Fruit fly (Drosophila melanogaster): ENCODE data around the gene Or85e.

Or85e gene

DNA sequence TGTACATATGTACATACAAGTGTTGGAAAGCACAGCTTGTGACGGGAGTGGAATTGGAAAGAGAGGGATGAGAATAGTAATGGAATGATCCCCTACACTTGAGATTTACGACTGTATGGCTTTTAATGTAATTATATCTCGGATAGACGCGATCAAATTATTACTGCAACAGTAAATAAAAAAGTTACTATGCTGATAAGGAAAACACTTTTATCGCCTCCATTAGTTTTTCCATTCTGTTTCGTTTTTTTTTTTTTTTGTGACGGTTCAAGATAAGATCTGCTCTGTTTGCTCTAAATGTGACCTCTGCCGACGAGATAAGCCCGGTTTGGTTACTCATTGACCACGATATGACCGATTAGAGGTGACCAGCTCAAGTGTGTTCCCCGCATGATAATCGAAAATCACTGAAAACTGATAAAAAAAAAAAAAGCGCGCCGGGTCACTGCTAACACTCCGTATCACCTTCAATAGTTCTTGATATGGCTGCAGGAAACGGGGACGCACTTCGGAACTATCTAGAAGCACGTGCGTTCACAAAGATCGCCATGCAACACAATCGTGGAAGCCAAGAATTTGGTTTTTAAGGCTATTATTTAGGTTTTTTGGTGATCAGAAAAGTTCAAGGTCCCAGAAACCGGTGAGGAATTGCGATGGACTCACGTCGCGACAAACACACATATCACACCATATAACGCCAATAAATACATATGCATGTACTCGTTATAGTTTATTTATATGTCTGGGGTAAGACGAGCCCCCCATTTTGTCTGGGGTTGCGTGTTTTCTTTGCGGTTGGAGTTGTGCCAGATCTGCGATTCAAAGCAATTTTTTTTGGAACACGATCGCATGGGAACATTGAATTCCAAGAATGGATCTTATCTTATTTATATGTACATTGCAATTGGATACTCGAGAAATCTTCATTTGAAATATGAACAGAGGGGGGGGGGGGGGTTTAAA, 35.1 kb upstream of the Or85e start, which contains the start of gene p:
TSS of gene p (minus strand) at position 156 of the 963 bp plus-strand sequence.
- TF ChIP-seq Vsx2 (GFP tag; optimal IDR thresholded peaks at IDR 0.05; ENCODE audit: partially characterized antibody) (no peak), sage (GFP tag; optimal IDR thresholded peaks at IDR 0.05) (peak; percentile 11), psq (GFP tag; optimal IDR thresholded peaks at IDR 0.05) (no peak), h (GFP tag; optimal IDR thresholded peaks at IDR 0.05) (peak; percentile 33), lola (GFP tag; optimal IDR thresholded peaks at IDR 0.05) (no peak), fru (GFP tag; optimal IDR thresholded peaks at IDR 0.05) (peak; percentile 83), tai (GFP tag; optimal IDR thresholded peaks at IDR 0.05) (no peak), Dif (GFP tag; optimal IDR thresholded peaks at IDR 0.05; ENCODE audit: partially characterized antibody) (no peak), N (GFP tag; optimal IDR thresholded peaks at IDR 0.05) (no peak), Hr78 (GFP tag; optimal IDR thresholded peaks at IDR 0.05) (no peak), Hnf4 (GFP tag; optimal IDR thresholded peaks at IDR 0.05) (peak; percentile 21), br (GFP tag; optimal IDR thresholded peaks at IDR 0.05) (no peak), CG32264 (GFP tag; optimal IDR thresholded peaks at IDR 0.05) (no peak), Abd-B (GFP tag; optimal IDR thresholded peaks at IDR 0.05) (no peak), ey (GFP tag; optimal IDR thresholded peaks at IDR 0.05) (peak; percentile 1), Jra (GFP tag; optimal IDR thresholded peaks at IDR 0.05) (peak; percentile 18), Mio (GFP tag; optimal IDR thresholded peaks at IDR 0.05) (no peak), OdsH (GFP tag; optimal IDR thresholded peaks at IDR 0.05) (peak; percentile 47), Dfd (GFP tag; optimal IDR thresholded peaks at IDR 0.05) (no peak), rgr (GFP tag; optimal IDR thresholded peaks at IDR 0.05) (peak; percentile 61), dsf (GFP tag; optimal IDR thresholded peaks at IDR 0.05; ENCODE audit: borderline replicate concordance) (peak; percentile 6), HLH106 (tag; optimal IDR thresholded peaks at IDR 0.05) (no peak), usp (GFP tag; optimal IDR thresholded peaks at IDR 0.05) (no peak), woc (GFP tag; optimal IDR thresholded peaks at IDR 0.05) (peak; percentile 55), dmrt93B (GFP tag; optimal IDR thresholded peaks at IDR 0.05) (no peak), foxo (GFP tag; optimal IDR thresholded peaks at IDR 0.05) (peak in 1 of 2 experiments; percentile 62), dl (GFP tag; optimal IDR thresholded peaks at IDR 0.05; ENCODE audit: insufficient read depth in 1 of 2, partially characterized antibody in 2 of 2) (no peak), Hr83 (GFP tag; optimal IDR thresholded peaks at IDR 0.05; ENCODE audit: poor library complexity, severe bottlenecking) (peak; percentile 9), Myc (optimal IDR thresholded peaks at IDR 0.05) (no peak), GATAd (GFP tag; optimal IDR thresholded peaks at IDR 0.05) (no peak), sv (GFP tag; optimal IDR thresholded peaks at IDR 0.05) (no peak), brk (GFP tag; optimal IDR thresholded peaks at IDR 0.05) (no peak), CG9705 (GFP tag; optimal IDR thresholded peaks at IDR 0.05) (no peak)

DNA sequence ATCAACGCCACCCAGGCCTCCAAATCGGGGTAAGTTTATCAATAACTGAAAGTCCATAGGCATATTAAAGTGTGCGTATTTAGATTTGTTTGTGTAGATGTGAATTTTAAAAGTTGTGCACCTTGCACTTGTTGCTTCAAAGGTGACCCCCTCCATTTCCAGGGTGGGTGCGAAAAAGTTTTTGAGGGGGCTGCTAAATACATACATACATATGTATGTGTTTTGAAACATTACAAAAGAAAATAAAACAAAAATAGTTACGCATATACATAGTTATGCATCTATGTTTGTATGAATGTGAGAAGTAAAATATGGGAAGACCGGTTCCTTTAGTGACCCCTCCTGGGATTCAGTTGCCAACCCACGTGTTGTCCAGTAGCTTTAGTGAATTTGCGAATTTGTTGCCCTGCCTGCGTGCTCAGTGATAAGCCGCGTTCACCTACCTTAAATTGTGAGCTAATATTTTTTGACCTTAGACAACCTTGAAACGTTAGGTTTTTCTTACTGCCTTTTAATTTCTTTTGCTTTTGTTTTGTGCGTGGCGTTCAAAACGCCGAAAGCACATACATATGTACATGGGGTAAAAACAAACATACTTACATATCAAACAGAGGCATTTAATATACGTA, 34.3 kb upstream of the Or85e start:
- TF ChIP-seq CG32264 (GFP tag; optimal IDR thresholded peaks at IDR 0.05) (peak; percentile 31), Hnf4 (GFP tag; optimal IDR thresholded peaks at IDR 0.05) (peak; percentile 29), usp (GFP tag; optimal IDR thresholded peaks at IDR 0.05) (no peak), sv (GFP tag; optimal IDR thresholded peaks at IDR 0.05) (no peak), brk (GFP tag; optimal IDR thresholded peaks at IDR 0.05) (no peak), rgr (GFP tag; optimal IDR thresholded peaks at IDR 0.05) (peak; percentile 28), ey (GFP tag; optimal IDR thresholded peaks at IDR 0.05) (peak; percentile 54), Hr83 (GFP tag; optimal IDR thresholded peaks at IDR 0.05; ENCODE audit: poor library complexity, severe bottlenecking) (no peak), h (GFP tag; optimal IDR thresholded peaks at IDR 0.05) (peak; percentile 67), Rel (GFP tag; optimal IDR thresholded peaks at IDR 0.05) (peak; percentile 24), Rel (tag; optimal IDR thresholded peaks at IDR 0.05) (no peak), HLH106 (tag; optimal IDR thresholded peaks at IDR 0.05) (no peak), foxo (GFP tag; optimal IDR thresholded peaks at IDR 0.05) (peak; percentile 8 to 48)

All from whole organism, wandering third instar larva.